Fruit fly (Drosophila melanogaster) whole organism, embryonic: ENCODE data around the gene CG15333.
A peak's percentile ranks its signal among the peaks of the same experiment; 100 is the strongest.

ENCODE experiments used
- BtbVII ChIP-seq: fragments of 200-800 bp; sonication (Bioruptor generic); optimal IDR thresholded peaks from 3 replicates; lab custom pipeline; 2017; ENCODE audit warnings: missing biosample characterization, mild to moderate bottlenecking, missing genetic modification characterization
- C15 ChIP-seq: fragments of 200-800 bp; sonication (Bioruptor generic); IDR thresholded peaks from 3 replicates; pipeline ENCODE4 v1.3.6; 2022; ENCODE audit warnings: missing biosample characterization, missing genetic modification characterization
- CG10321 ChIP-seq: fragments of 200-800 bp; sonication (Bioruptor generic); IDR thresholded peaks from 2 replicates; pipeline ENCODE4 v1.3.6; 2022; ENCODE audit warnings: missing biosample characterization, missing genetic modification characterization
- CG10543 ChIP-seq: fragments of 200-800 bp; sonication (Bioruptor generic); optimal IDR thresholded peaks from 3 replicates; lab custom pipeline; 2017; ENCODE audit warnings: missing biosample characterization, mild to moderate bottlenecking, missing genetic modification characterization, moderate library complexity
- CG11247 ChIP-seq: fragments of 200-800 bp; sonication (Bioruptor generic); IDR thresholded peaks from 2 replicates; pipeline ENCODE4 v1.3.6; 2022; ENCODE audit warnings: missing biosample characterization, missing genetic modification characterization
- CG11398 ChIP-seq: fragments of 200-800 bp; sonication (Bioruptor generic); optimal IDR thresholded peaks from 2 replicates; lab custom pipeline; 2016; ENCODE audit warnings: missing biosample characterization, missing genetic modification characterization
- CG13287 ChIP-seq: fragments of 200-800 bp; sonication (Bioruptor generic); IDR thresholded peaks from 2 replicates; pipeline ENCODE4 v1.3.6; 2022; ENCODE audit warnings: missing biosample characterization, missing genetic modification characterization; ENCODE audit not compliant: partially characterized antibody
- CG14441 ChIP-seq: fragments of 200-800 bp; sonication (Bioruptor generic); IDR thresholded peaks from 2 replicates; pipeline ENCODE4 v1.3.6; 2022; ENCODE audit warnings: missing biosample characterization, missing genetic modification characterization
- CG15514 ChIP-seq: fragments of 200-800 bp; sonication (Bioruptor generic); optimal IDR thresholded peaks from 3 replicates; lab custom pipeline; 2017; ENCODE audit warnings: missing biosample characterization, missing genetic modification characterization, mild to moderate bottlenecking, moderate library complexity, missing genetic modification reagents
- CG17186 ChIP-seq: fragments of 200-800 bp; sonication (Bioruptor generic); optimal IDR thresholded peaks from 3 replicates; lab custom pipeline; 2017; ENCODE audit warnings: missing biosample characterization, missing genetic modification reagents, missing genetic modification characterization
- CG17829 ChIP-seq: fragments of 200-800 bp; optimal IDR thresholded peaks from 2 replicates; lab custom pipeline; 2019; ENCODE audit warnings: missing biosample characterization, mild to moderate bottlenecking, missing genetic modification characterization, moderate library complexity
- CG17912 ChIP-seq: fragments of 200-800 bp; sonication (Bioruptor generic); optimal IDR thresholded peaks from 2 replicates; lab custom pipeline; 2018; ENCODE audit warnings: missing biosample characterization, mild to moderate bottlenecking, missing genetic modification characterization
- CG18599 ChIP-seq: fragments of 200-800 bp; sonication (Bioruptor generic); optimal IDR thresholded peaks from 3 replicates; lab custom pipeline; 2017; ENCODE audit warnings: missing biosample characterization, missing genetic modification characterization, mild to moderate bottlenecking, moderate library complexity, missing genetic modification reagents
- CG31224 ChIP-seq: fragments of 200-800 bp; sonication (Bioruptor generic); IDR thresholded peaks from 2 replicates; pipeline ENCODE4 v1.3.6; 2022; ENCODE audit warnings: missing biosample characterization, missing genetic modification characterization
- CG33557 ChIP-seq: fragments of 200-800 bp; sonication (Bioruptor generic); optimal IDR thresholded peaks from 2 replicates; lab custom pipeline; 2019; ENCODE audit warnings: missing biosample characterization, mild to moderate bottlenecking, missing genetic modification characterization, moderate library complexity
- CG34224 ChIP-seq: fragments of 200-800 bp; sonication (Bioruptor generic); IDR thresholded peaks from 3 replicates; pipeline ENCODE4 v1.3.6; 2022; ENCODE audit warnings: missing biosample characterization, missing genetic modification characterization; ENCODE audit not compliant: partially characterized antibody
- CG34376 ChIP-seq: fragments of 200-800 bp; sonication (Bioruptor generic); optimal IDR thresholded peaks from 2 replicates; lab custom pipeline; 2018; ENCODE audit warnings: missing biosample characterization, mild to moderate bottlenecking, missing genetic modification characterization
- CG6175 ChIP-seq: fragments of 200-800 bp; sonication (Bioruptor generic); IDR thresholded peaks from 3 replicates; pipeline ENCODE4 v1.3.6; 2022; ENCODE audit warnings: missing biosample characterization, missing genetic modification characterization
- CG7357 ChIP-seq: fragments of 200-800 bp; sonication (Bioruptor generic); IDR thresholded peaks from 3 replicates; pipeline ENCODE4 v1.3.6; 2022; ENCODE audit warnings: missing biosample characterization, missing genetic modification characterization
- CG8478 ChIP-seq: fragments of >200 bp; optimal IDR thresholded peaks from 2 replicates; lab custom pipeline; 2018
- CG8924 ChIP-seq: fragments of 200-800 bp; optimal IDR thresholded peaks from 3 replicates; lab custom pipeline; 2019; ENCODE audit warnings: missing biosample characterization, mild to moderate bottlenecking, missing genetic modification characterization, moderate library complexity
- D ChIP-seq, 2 experiments: fragments of 200-800 bp in 1 of 2; fragments of >200 bp in 1 of 2; sonication (Bioruptor generic) in 1 of 2; optimal IDR thresholded peaks; 2 replicates in 1 of 2; 3 replicates in 1 of 2; lab custom pipeline; 2017; ENCODE audit warnings: mild to moderate bottlenecking in 1 of 2, missing biosample characterization in 1 of 2, missing genetic modification characterization in 1 of 2, missing genetic modification reagents in 1 of 2
- Drgx ChIP-seq: fragments of 200-800 bp; sonication (Bioruptor generic); IDR thresholded peaks from 2 replicates; pipeline ENCODE4 v1.3.6; 2022; ENCODE audit warnings: missing biosample characterization, missing genetic modification characterization
- HLHmδ ChIP-seq: fragments of 200-800 bp; sonication (Bioruptor generic); optimal IDR thresholded peaks from 2 replicates; lab custom pipeline; 2018; ENCODE audit warnings: missing biosample characterization, mild to moderate bottlenecking, missing genetic modification characterization, moderate library complexity
- Kr ChIP-seq: fragments of 200-800 bp; sonication (Bioruptor generic); optimal IDR thresholded peaks from 2 replicates; lab custom pipeline; 2017; ENCODE audit warnings: missing biosample characterization, mild to moderate bottlenecking, missing genetic modification characterization
- MESR4 ChIP-seq: fragments of 200-800 bp; sonication (Bioruptor generic); optimal IDR thresholded peaks from 2 replicates; lab custom pipeline; 2018; ENCODE audit warnings: missing biosample characterization, mild to moderate bottlenecking, missing genetic modification characterization, moderate library complexity
- Nf-YC ChIP-seq: fragments of 200-800 bp; optimal IDR thresholded peaks from 3 replicates; lab custom pipeline; 2019; ENCODE audit warnings: missing biosample characterization, mild to moderate bottlenecking, missing genetic modification characterization, moderate library complexity
- Trl ChIP-seq, 3 experiments: fragments of >200 bp in 2 of 3; fragments of 200-800 bp in 1 of 3; sonication (Bioruptor generic) in 1 of 3; optimal IDR thresholded peaks; 2 replicates in 1 of 3; 3 replicates in 2 of 3; lab custom pipeline; 2016 to 2017; ENCODE audit warnings: missing biosample characterization in 1 of 3, missing genetic modification characterization in 1 of 3
- Vsx1 ChIP-seq: fragments of 200-800 bp; sonication (Bioruptor generic); optimal IDR thresholded peaks from 2 replicates; lab custom pipeline; 2017; ENCODE audit warnings: missing biosample characterization, mild to moderate bottlenecking, missing genetic modification characterization, missing genetic modification reagents
- YL-1 ChIP-seq: fragments of 200-800 bp; sonication (Bioruptor generic); optimal IDR thresholded peaks from 3 replicates; lab custom pipeline; 2017; ENCODE audit warnings: missing biosample characterization, mild to moderate bottlenecking, missing genetic modification characterization
- ac ChIP-seq: fragments of 200-800 bp; sonication (Bioruptor generic); optimal IDR thresholded peaks from 3 replicates; lab custom pipeline; 2017; ENCODE audit warnings: missing biosample characterization, mild to moderate bottlenecking, missing genetic modification characterization
- cad ChIP-seq: fragments of >200 bp; optimal IDR thresholded peaks from 2 replicates; lab custom pipeline; 2017; ENCODE audit warnings: missing biosample characterization, missing genetic modification characterization
- croc ChIP-seq: fragments of 200-800 bp; sonication (Bioruptor generic); conservative IDR thresholded peaks from 3 replicates; pipeline ENCODE4 v1.3.6; 2022; ENCODE audit warnings: missing biosample characterization, missing genetic modification characterization
- da ChIP-seq: fragments of 200-800 bp; sonication (Bioruptor generic); optimal IDR thresholded peaks from 2 replicates; lab custom pipeline; 2016; ENCODE audit warnings: missing biosample characterization, missing genetic modification characterization
- dm ChIP-seq: fragments of 200-800 bp; sonication (Bioruptor generic); optimal IDR thresholded peaks from 3 replicates; lab custom pipeline; 2016; ENCODE audit warnings: missing biosample characterization, missing genetic modification characterization
- ewg ChIP-seq: fragments of 200-800 bp; sonication (Bioruptor generic); optimal IDR thresholded peaks from 3 replicates; lab custom pipeline; 2017; ENCODE audit warnings: mild to moderate bottlenecking, missing biosample characterization, missing genetic modification reagents, missing genetic modification characterization
- hbn ChIP-seq: fragments of 200-800 bp; sonication (Bioruptor generic); IDR thresholded peaks from 2 replicates; pipeline ENCODE4 v1.3.6; 2022; ENCODE audit warnings: missing biosample characterization, missing genetic modification characterization; ENCODE audit not compliant: partially characterized antibody
- kni ChIP-seq: fragments of 200-800 bp; sonication (Bioruptor generic); optimal IDR thresholded peaks from 3 replicates; lab custom pipeline; 2017; ENCODE audit warnings: mild to moderate bottlenecking, missing biosample characterization, missing genetic modification reagents, missing genetic modification characterization
- lov ChIP-seq, 2 experiments: fragments of 200-800 bp in 1 of 2; fragments of >200 bp in 1 of 2; sonication (Bioruptor generic) in 1 of 2; IDR thresholded peaks in 1 of 2; optimal IDR thresholded peaks in 1 of 2; 2 replicates in 1 of 2; 3 replicates in 1 of 2; pipeline versions ENCODE4 v1.3.6 to Lab custom; 2017 to 2022; ENCODE audit warnings: missing biosample characterization in 1 of 2, missing genetic modification characterization in 1 of 2
- pnt ChIP-seq: fragments of 200-800 bp; sonication (Bioruptor generic); optimal IDR thresholded peaks from 3 replicates; lab custom pipeline; 2016; ENCODE audit warnings: missing biosample characterization, missing genetic modification characterization
- sd ChIP-seq: fragments of 200-800 bp; sonication (Bioruptor generic); optimal IDR thresholded peaks from 3 replicates; lab custom pipeline; 2018; ENCODE audit warnings: missing biosample characterization, mild to moderate bottlenecking, missing genetic modification characterization, moderate library complexity
- sens ChIP-seq: fragments of 200-800 bp; sonication (Bioruptor generic); peaks from one replicate; lab custom pipeline; 2016; ENCODE audit warnings: missing biosample characterization, missing genetic modification characterization
- seq ChIP-seq: fragments of 200-800 bp; sonication (Bioruptor generic); IDR thresholded peaks from 2 replicates; pipeline ENCODE4 v1.3.6; 2022; ENCODE audit warnings: missing biosample characterization, missing genetic modification characterization
- slbo ChIP-seq: fragments of 200-800 bp; sonication (Bioruptor generic); IDR thresholded peaks from 2 replicates; pipeline ENCODE4 v1.3.6; 2022; ENCODE audit warnings: missing biosample characterization, missing genetic modification characterization
- sqz ChIP-seq: fragments of 200-800 bp; sonication (Bioruptor generic); optimal IDR thresholded peaks from 3 replicates; lab custom pipeline; 2018; ENCODE audit warnings: missing biosample characterization, mild to moderate bottlenecking, missing genetic modification characterization
- sug ChIP-seq: fragments of 200-800 bp; optimal IDR thresholded peaks from 2 replicates; lab custom pipeline; 2019; ENCODE audit warnings: missing biosample characterization, mild to moderate bottlenecking, missing genetic modification characterization, moderate library complexity
- vvl ChIP-seq: fragments of 200-800 bp; sonication (Bioruptor generic); IDR thresholded peaks from 2 replicates; pipeline ENCODE4 v1.3.6; 2022; ENCODE audit warnings: missing biosample characterization, missing genetic modification characterization
- wek ChIP-seq: fragments of 200-800 bp; sonication (Bioruptor generic); optimal IDR thresholded peaks from 3 replicates; lab custom pipeline; 2018; ENCODE audit warnings: missing biosample characterization, mild to moderate bottlenecking, missing genetic modification characterization, moderate library complexity

Gene CG15333

dm6 chrX:8058446-8058900 lies 37.3 kb upstream of the CG15333 start (continued):
- TF ChIP-seq CG13287 (GFP tag; lab: Robert Waterston, UW) (peak; percentile 35), HLHmδ (GFP tag; lab: Kevin White, UChicago) (peak; percentile 74), CG17912 (peak; percentile 13), Drgx (GFP tag; lab: Robert Waterston, UW) (0 out of 2 replicates have a peak, but pooled peaks have one; percentile 30), ac (peak; percentile 47), Nf-YC (peak; percentile 35), CG17829 (peak; percentile 20), CG17186 (GFP tag; lab: Kevin White, UChicago) (no peak), vvl (peak; percentile 79), ewg (GFP tag; lab: Kevin White, UChicago) (peak; percentile 22), cad (peak; percentile 22), CG34376 (GFP tag; lab: Kevin White, UChicago) (peak; percentile 67), sqz (GFP tag; lab: Kevin White, UChicago) (peak; percentile 47), dm (GFP tag; lab: Kevin White, UChicago) (no peak), D (optimal IDR thresholded peaks at IDR 0.05; lab: Kevin White, UChicago) (no peak), D (GFP tag; optimal IDR thresholded peaks at IDR 0.05; lab: Kevin White, UChicago) (no peak), slbo (0 out of 2 replicates have a peak, but pooled peaks have one; percentile 7), lov (optimal IDR thresholded peaks at IDR 0.05; lab: Kevin White, UChicago) (no peak), lov (GFP tag; IDR thresholded peaks at IDR 0.05; lab: Robert Waterston, UW) (peak; percentile 65; the same call in 2 of the 3 replicates), Kr (GFP tag; lab: Kevin White, UChicago) (no peak), hbn (GFP tag; lab: Robert Waterston, UW) (0 out of 2 replicates have a peak, but pooled peaks have one; percentile 20), CG18599 (GFP tag; lab: Kevin White, UChicago) (peak; percentile 38), sd (peak; percentile 67), MESR4 (peak; percentile 21), CG8478 (peak; percentile 72), CG34224 (GFP tag; lab: Robert Waterston, UW) (peak; percentile 46; the same call in 2 of the 3 replicates), sens (peak; percentile 87), sug (peak; percentile 30), CG10543 (peak; percentile 67), C15 (no peak), CG7357 (GFP tag; lab: Robert Waterston, UW) (no peak), CG15514 (peak; percentile 25), CG6175 (GFP tag; lab: Robert Waterston, UW) (peak; percentile 73; the same call in 2 of the 3 replicates), CG11247 (GFP tag; lab: Robert Waterston, UW) (no peak), CG14441 (0 out of 2 replicates have a peak, but pooled peaks have one; percentile 29), CG8924 (tag; lab: Kevin White, UChicago) (peak; percentile 73), da (GFP tag; lab: Kevin White, UChicago) (peak; percentile 18), Vsx1 (peak; percentile 33), CG31224 (no peak), seq (GFP tag; lab: Robert Waterston, UW) (peak; percentile 19; the same call in 1 of the 2 replicates), BtbVII (GFP tag; lab: Kevin White, UChicago) (peak; percentile 38), YL-1 (GFP tag; lab: Kevin White, UChicago) (peak; percentile 42), croc (GFP tag; lab: Robert Waterston, UW) (no peak), kni (GFP tag; lab: Kevin White, UChicago) (peak; percentile 52), pnt (GFP tag; lab: Kevin White, UChicago) (no peak), CG10321 (peak; percentile 95), wek (GFP tag; lab: Kevin White, UChicago) (peak; percentile 7), CG11398 (GFP tag; lab: Kevin White, UChicago) (no peak), Trl (optimal IDR thresholded peaks at IDR 0.05; lab: Kevin White, UChicago) (peak; percentile 71 to 88), Trl (GFP tag; optimal IDR thresholded peaks at IDR 0.05; lab: Kevin White, UChicago) (peak; percentile 35), CG33557 (no peak)
